Fruit fly (Drosophila melanogaster) whole organism, embryonic: ENCODE data around the gene Eip63E.
A peak's percentile ranks its signal among the peaks of the same experiment; 100 is the strongest.

Experiments used
- B-H2 ChIP-seq: fragments of 200-800 bp; sonication (Bioruptor generic); optimal IDR thresholded peaks from 2 replicates; lab custom pipeline; 2018; ENCODE audit warnings: missing biosample characterization, mild to moderate bottlenecking, missing genetic modification characterization
- CG11247 ChIP-seq: fragments of 200-800 bp; sonication (Bioruptor generic); IDR thresholded peaks from 2 replicates; pipeline ENCODE4 v1.3.6; 2022; ENCODE audit warnings: missing biosample characterization, missing genetic modification characterization
- CG11398 ChIP-seq: fragments of 200-800 bp; sonication (Bioruptor generic); optimal IDR thresholded peaks from 2 replicates; lab custom pipeline; 2016; ENCODE audit warnings: missing biosample characterization, missing genetic modification characterization
- CG15479 ChIP-seq: fragments of 200-800 bp; sonication (Bioruptor generic); optimal IDR thresholded peaks from 3 replicates; lab custom pipeline; 2019; ENCODE audit warnings: missing biosample characterization, mild to moderate bottlenecking, missing genetic modification characterization, moderate library complexity
- CG1603 ChIP-seq: fragments of 200-800 bp; sonication (Bioruptor generic); optimal IDR thresholded peaks from 2 replicates; lab custom pipeline; 2019; ENCODE audit warnings: missing biosample characterization, mild to moderate bottlenecking, missing genetic modification characterization, moderate library complexity
- CG16813 ChIP-seq: fragments of 200-800 bp; sonication (Bioruptor generic); IDR thresholded peaks from 3 replicates; pipeline ENCODE4 v1.3.6; 2022; ENCODE audit warnings: missing biosample characterization, missing genetic modification characterization; ENCODE audit not compliant: partially characterized antibody
- CG17359 ChIP-seq: fragments of 200-800 bp; sonication (Bioruptor generic); optimal IDR thresholded peaks from 3 replicates; lab custom pipeline; 2018; ENCODE audit warnings: missing biosample characterization, mild to moderate bottlenecking, missing genetic modification characterization, moderate library complexity
- CG18262 ChIP-seq: fragments of 200-800 bp; optimal IDR thresholded peaks from 3 replicates; lab custom pipeline; 2019; ENCODE audit warnings: missing biosample characterization, mild to moderate bottlenecking, missing genetic modification characterization, moderate library complexity
- CG2116 ChIP-seq: fragments of 200-800 bp; sonication (Bioruptor generic); optimal IDR thresholded peaks from 3 replicates; lab custom pipeline; 2018; ENCODE audit warnings: missing biosample characterization, mild to moderate bottlenecking, missing genetic modification characterization
- CG2712 ChIP-seq: fragments of 200-800 bp; optimal IDR thresholded peaks from 3 replicates; lab custom pipeline; 2019; ENCODE audit warnings: missing biosample characterization, mild to moderate bottlenecking, missing genetic modification characterization, moderate library complexity
- CG30403 ChIP-seq: fragments of 200-800 bp; sonication (Bioruptor generic); optimal IDR thresholded peaks from 3 replicates; lab custom pipeline; 2016; ENCODE audit warnings: missing biosample characterization, missing genetic modification characterization
- CG31365 ChIP-seq: fragments of 200-800 bp; sonication (Bioruptor generic); optimal IDR thresholded peaks from 2 replicates; lab custom pipeline; 2018; ENCODE audit warnings: missing biosample characterization, mild to moderate bottlenecking, missing genetic modification characterization
- CG3281 ChIP-seq: fragments of 200-800 bp; sonication (Bioruptor generic); optimal IDR thresholded peaks from 3 replicates; lab custom pipeline; 2017; ENCODE audit warnings: missing biosample characterization, mild to moderate bottlenecking, missing genetic modification characterization
- CG34422 ChIP-seq: fragments of 200-800 bp; sonication (Bioruptor generic); IDR thresholded peaks from 3 replicates; pipeline ENCODE4 v1.3.6; 2022; ENCODE audit warnings: missing biosample characterization, missing genetic modification characterization
- CG4424 ChIP-seq: fragments of 200-800 bp; sonication (Bioruptor generic); optimal IDR thresholded peaks from 3 replicates; lab custom pipeline; 2016; ENCODE audit warnings: missing biosample characterization, missing genetic modification characterization
- CG4730 ChIP-seq: fragments of 200-800 bp; sonication (Bioruptor generic); IDR thresholded peaks from 2 replicates; pipeline ENCODE4 v1.3.6; 2022; ENCODE audit warnings: missing biosample characterization, missing genetic modification characterization
- CG8089 ChIP-seq: fragments of 200-800 bp; sonication (Bioruptor generic); optimal IDR thresholded peaks from 3 replicates; lab custom pipeline; 2016; ENCODE audit warnings: missing biosample characterization, missing genetic modification characterization
- Dfd ChIP-seq, 2 experiments: fragments of >200 bp; optimal IDR thresholded peaks; 2 replicates each; lab custom pipeline; 2017; ENCODE audit warnings: missing biosample characterization in 2 of 2, missing genetic modification characterization in 2 of 2
- Drgx ChIP-seq: fragments of 200-800 bp; sonication (Bioruptor generic); IDR thresholded peaks from 2 replicates; pipeline ENCODE4 v1.3.6; 2022; ENCODE audit warnings: missing biosample characterization, missing genetic modification characterization
- Elba2 ChIP-seq: fragments of 200-800 bp; sonication (Bioruptor generic); optimal IDR thresholded peaks from 3 replicates; lab custom pipeline; 2016; ENCODE audit warnings: missing biosample characterization, missing genetic modification characterization
- Max ChIP-seq: fragments of 200-800 bp; sonication (Bioruptor generic); optimal IDR thresholded peaks from 2 replicates; lab custom pipeline; 2016; ENCODE audit warnings: missing biosample characterization, mild to moderate bottlenecking, missing genetic modification characterization
- PHDP ChIP-seq: fragments of 200-800 bp; sonication (Bioruptor generic); optimal IDR thresholded peaks from 3 replicates; lab custom pipeline; 2018; ENCODE audit warnings: missing biosample characterization, mild to moderate bottlenecking, missing genetic modification characterization, moderate library complexity
- Sox100B ChIP-seq: fragments of 200-800 bp; sonication (Bioruptor generic); optimal IDR thresholded peaks from 3 replicates; lab custom pipeline; 2018; ENCODE audit warnings: missing biosample characterization, mild to moderate bottlenecking, missing genetic modification characterization
- Sox102F ChIP-seq: fragments of 200-800 bp; sonication (Bioruptor generic); optimal IDR thresholded peaks from 2 replicates; lab custom pipeline; 2018; ENCODE audit warnings: missing biosample characterization, mild to moderate bottlenecking, missing genetic modification characterization, moderate library complexity
- Xbp1 ChIP-seq: fragments of 200-800 bp; sonication (Bioruptor generic); optimal IDR thresholded peaks from 3 replicates; lab custom pipeline; 2016; ENCODE audit warnings: missing biosample characterization, mild to moderate bottlenecking, missing genetic modification characterization
- Xrp1 ChIP-seq: fragments of 200-800 bp; sonication (Bioruptor generic); IDR thresholded peaks from 2 replicates; pipeline ENCODE4 v1.3.6; 2022; ENCODE audit warnings: missing biosample characterization, missing genetic modification characterization
- YL-1 ChIP-seq: fragments of 200-800 bp; sonication (Bioruptor generic); optimal IDR thresholded peaks from 3 replicates; lab custom pipeline; 2017; ENCODE audit warnings: missing biosample characterization, mild to moderate bottlenecking, missing genetic modification characterization
- ab ChIP-seq: fragments of 200-800 bp; sonication (Bioruptor generic); optimal IDR thresholded peaks from 2 replicates; lab custom pipeline; 2016; ENCODE audit warnings: missing biosample characterization, missing genetic modification characterization
- ap ChIP-seq: fragments of 200-800 bp; sonication (Bioruptor generic); IDR thresholded peaks from 2 replicates; pipeline ENCODE4 v1.3.6; 2022; ENCODE audit warnings: missing biosample characterization, missing genetic modification characterization
- bsh ChIP-seq, 2 experiments: fragments of 200-800 bp; sonication (Bioruptor generic); optimal IDR thresholded peaks; 2 replicates each; lab custom pipeline; 2017 to 2018; ENCODE audit warnings: mild to moderate bottlenecking in 2 of 2, missing biosample characterization in 2 of 2, missing genetic modification characterization in 2 of 2, moderate library complexity in 1 of 2
- cad ChIP-seq: fragments of >200 bp; optimal IDR thresholded peaks from 2 replicates; lab custom pipeline; 2017; ENCODE audit warnings: missing biosample characterization, missing genetic modification characterization
- cato ChIP-seq: fragments of 200-800 bp; sonication (Bioruptor generic); optimal IDR thresholded peaks from 2 replicates; lab custom pipeline; 2016; ENCODE audit warnings: missing biosample characterization, missing genetic modification characterization, borderline replicate concordance
- chif ChIP-seq, 2 experiments: fragments of 200-800 bp; sonication (Bioruptor generic); optimal IDR thresholded peaks; 3 replicates each; lab custom pipeline; 2016; ENCODE audit warnings: missing biosample characterization in 2 of 2, missing genetic modification characterization in 2 of 2
- dan ChIP-seq: fragments of 200-800 bp; sonication (Bioruptor generic); IDR thresholded peaks from 2 replicates; pipeline ENCODE4 v1.3.6; 2022; ENCODE audit warnings: missing biosample characterization, missing genetic modification characterization
- eve ChIP-seq, 2 experiments: fragments of >200 bp; optimal IDR thresholded peaks; 2 replicates each; lab custom pipeline; 2017; ENCODE audit warnings: missing biosample characterization in 2 of 2, missing genetic modification characterization in 2 of 2
- gce ChIP-seq: fragments of 200-800 bp; sonication (Bioruptor generic); IDR thresholded peaks from 3 replicates; pipeline ENCODE4 v1.3.6; 2022; ENCODE audit warnings: missing biosample characterization, missing genetic modification characterization
- gem ChIP-seq: fragments of 200-800 bp; sonication (Bioruptor generic); optimal IDR thresholded peaks from 2 replicates; lab custom pipeline; 2019; ENCODE audit warnings: missing biosample characterization, mild to moderate bottlenecking, missing genetic modification characterization, moderate library complexity
- ken ChIP-seq: fragments of 200-800 bp; sonication (Bioruptor generic); IDR thresholded peaks from 3 replicates; pipeline ENCODE4 v1.3.6; 2022; ENCODE audit warnings: missing biosample characterization, missing genetic modification characterization
- klu ChIP-seq: fragments of 200-800 bp; sonication (Bioruptor generic); IDR thresholded peaks from 2 replicates; pipeline ENCODE4 v1.3.6; 2022; ENCODE audit warnings: missing biosample characterization, missing genetic modification characterization
- lilli ChIP-seq: fragments of 200-800 bp; sonication (Bioruptor generic); optimal IDR thresholded peaks from 3 replicates; lab custom pipeline; 2016; ENCODE audit warnings: missing biosample characterization, missing genetic modification characterization
- nmo ChIP-seq: fragments of 200-800 bp; sonication (Bioruptor generic); optimal IDR thresholded peaks from 2 replicates; lab custom pipeline; 2018; ENCODE audit warnings: missing biosample characterization, mild to moderate bottlenecking, missing genetic modification characterization, moderate library complexity
- org-1 ChIP-seq: fragments of 200-800 bp; sonication (Bioruptor generic); optimal IDR thresholded peaks from 2 replicates; lab custom pipeline; 2017; ENCODE audit warnings: missing biosample characterization, missing genetic modification characterization
- otp ChIP-seq: fragments of 200-800 bp; sonication (Bioruptor generic); IDR thresholded peaks from 3 replicates; pipeline ENCODE4, ENCODE4 v1.3.6; 2022; ENCODE audit warnings: missing biosample characterization, missing genetic modification characterization
- phol ChIP-seq: fragments of 200-800 bp; sonication (Bioruptor generic); optimal IDR thresholded peaks from 3 replicates; lab custom pipeline; 2018; ENCODE audit warnings: missing biosample characterization, mild to moderate bottlenecking, missing genetic modification characterization, moderate library complexity
- row ChIP-seq: fragments of 200-800 bp; sonication (Bioruptor generic); IDR thresholded peaks from 3 replicates; pipeline ENCODE4 v1.3.6; 2022; ENCODE audit warnings: missing biosample characterization, missing genetic modification characterization
- sens ChIP-seq: fragments of 200-800 bp; sonication (Bioruptor generic); peaks from one replicate; lab custom pipeline; 2016; ENCODE audit warnings: missing biosample characterization, missing genetic modification characterization
- seq ChIP-seq: fragments of 200-800 bp; sonication (Bioruptor generic); IDR thresholded peaks from 2 replicates; pipeline ENCODE4 v1.3.6; 2022; ENCODE audit warnings: missing biosample characterization, missing genetic modification characterization
- so ChIP-seq: fragments of 200-800 bp; sonication (Bioruptor generic); IDR thresholded peaks from 3 replicates; pipeline ENCODE4 v1.3.6; 2022; ENCODE audit warnings: missing biosample characterization, missing genetic modification characterization
- sr ChIP-seq: fragments of 200-800 bp; sonication (Bioruptor generic); IDR thresholded peaks from 3 replicates; pipeline ENCODE4 v1.3.6; 2022; ENCODE audit warnings: missing biosample characterization, missing genetic modification characterization
- tll ChIP-seq, 2 experiments: fragments of 200-800 bp in 1 of 2; fragments of >200 bp in 1 of 2; sonication (Bioruptor generic) in 1 of 2; optimal IDR thresholded peaks; 2 replicates each; lab custom pipeline; 2017 to 2019; ENCODE audit warnings: missing biosample characterization in 2 of 2, missing genetic modification characterization in 2 of 2, mild to moderate bottlenecking in 1 of 2, moderate library complexity in 1 of 2
- wek ChIP-seq: fragments of 200-800 bp; sonication (Bioruptor generic); optimal IDR thresholded peaks from 3 replicates; lab custom pipeline; 2018; ENCODE audit warnings: missing biosample characterization, mild to moderate bottlenecking, missing genetic modification characterization, moderate library complexity

Gene Eip63E

dm6 chr3L:3551008-3551407 lies 35.5 kb downstream of the Eip63E start (continued):
- TF ChIP-seq ap (GFP tag; lab: Robert Waterston, UW) (0 out of 2 replicates have a peak, but pooled peaks have one; percentile 21), CG8089 (GFP tag; lab: Kevin White, UChicago) (no peak), CG15479 (GFP tag; lab: Kevin White, UChicago) (no peak), sr (GFP tag; lab: Robert Waterston, UW) (no peak), CG2116 (GFP tag; lab: Kevin White, UChicago) (no peak), eve (GFP tag; optimal IDR thresholded peaks at IDR 0.05; lab: Kevin White, UChicago) (no peak), CG34422 (GFP tag; lab: Robert Waterston, UW) (0 out of 3 replicates have a peak, but pooled peaks have one; percentile 31), otp (GFP tag; lab: Robert Waterston, UW) (peak; percentile 66; the same call in 2 of the 3 replicates), phol (tag; lab: Kevin White, UChicago) (peak; percentile 35), Xbp1 (GFP tag; lab: Kevin White, UChicago) (peak; percentile 16), chif (GFP tag; optimal IDR thresholded peaks at IDR 0.05; lab: Kevin White, UChicago) (peak in 1 of 2 experiments; percentile 7), B-H2 (no peak), gem (peak; percentile 42), CG17359 (tag; lab: Kevin White, UChicago) (peak; percentile 39), org-1 (GFP tag; lab: Kevin White, UChicago) (no peak), cato (GFP tag; lab: Kevin White, UChicago) (no peak), CG31365 (tag; lab: Kevin White, UChicago) (no peak), so (GFP tag; lab: Robert Waterston, UW) (0 out of 3 replicates have a peak, but pooled peaks have one; percentile 34), YL-1 (GFP tag; lab: Kevin White, UChicago) (no peak), PHDP (tag; lab: Kevin White, UChicago) (peak; percentile 15), Sox100B (GFP tag; lab: Kevin White, UChicago) (peak; percentile 11), CG4424 (peak; percentile 2), dan (GFP tag; lab: Robert Waterston, UW) (no peak), Elba2 (GFP tag; lab: Kevin White, UChicago) (no peak), lilli (GFP tag; lab: Kevin White, UChicago) (no peak), Dfd (GFP tag; optimal IDR thresholded peaks at IDR 0.05; lab: Kevin White, UChicago) (no peak), CG4730 (GFP tag; lab: Robert Waterston, UW) (0 out of 2 replicates have a peak, but pooled peaks have one; percentile 17), sens (peak; percentile 78), Max (GFP tag; lab: Kevin White, UChicago) (no peak), ken (GFP tag; lab: Robert Waterston, UW) (no peak), klu (no peak), CG2712 (tag; lab: Kevin White, UChicago) (peak; percentile 36), cad (GFP tag; lab: Kevin White, UChicago) (no peak), Drgx (GFP tag; lab: Robert Waterston, UW) (0 out of 2 replicates have a peak, but pooled peaks have one; percentile 50), CG16813 (GFP tag; lab: Robert Waterston, UW) (no peak), CG1603 (peak; percentile 6), CG30403 (no peak), Sox102F (GFP tag; lab: Kevin White, UChicago) (peak; percentile 51), CG11398 (GFP tag; lab: Kevin White, UChicago) (no peak), gce (GFP tag; lab: Robert Waterston, UW) (0 out of 3 replicates have a peak, but pooled peaks have one; percentile 9), ab (no peak), Xrp1 (GFP tag; lab: Robert Waterston, UW) (peak; percentile 25; the same call in 1 of the 2 replicates), wek (GFP tag; lab: Kevin White, UChicago) (no peak), row (GFP tag; lab: Robert Waterston, UW) (peak; percentile 41; the same call in 2 of the 3 replicates), nmo (GFP tag; lab: Kevin White, UChicago) (peak; percentile 42), bsh (GFP tag; optimal IDR thresholded peaks at IDR 0.05; lab: Kevin White, UChicago) (peak in 1 of 2 experiments; percentile 67), seq (peak; percentile 62), CG18262 (tag; lab: Kevin White, UChicago) (peak; percentile 29), tll (GFP tag; optimal IDR thresholded peaks at IDR 0.05; lab: Kevin White, UChicago) (no peak), CG11247 (GFP tag; lab: Robert Waterston, UW) (no peak), CG3281 (no peak)
